Fruit fly (Drosophila melanogaster): ENCODE data around the gene RPA2.
A peak's percentile ranks its signal among the peaks of the same experiment; 100 is the strongest.

The RPA2 gene

dm6 chr2L:20917235-20918055 is 8.5 kb downstream of the RPA2 start (continued):
- TF ChIP-seq CG30403 (GFP tag; optimal IDR thresholded peaks at IDR 0.05) (peak; percentile 85), sqz (GFP tag; optimal IDR thresholded peaks at IDR 0.05) (peak; percentile 91), tap (tag; optimal IDR thresholded peaks at IDR 0.05) (peak; percentile 90), jigr1 (GFP tag; IDR thresholded peaks at IDR 0.05) (peak; percentile 66; the same call in 2 of the 3 replicates), trem (tag; optimal IDR thresholded peaks at IDR 0.05) (peak; percentile 86), fd102C (GFP tag; optimal IDR thresholded peaks at IDR 0.05) (no peak), CG7839 (tag; optimal IDR thresholded peaks at IDR 0.05) (peak; percentile 86), CG18476 (GFP tag; optimal IDR thresholded peaks at IDR 0.05) (peak; percentile 69), MBD-R2 (GFP tag; IDR thresholded peaks at IDR 0.05) (peak; percentile 55), CG8944 (GFP tag; optimal IDR thresholded peaks at IDR 0.05) (no peak), CG2712 (tag; optimal IDR thresholded peaks at IDR 0.05) (peak; percentile 96), ERR (GFP tag; optimal IDR thresholded peaks at IDR 0.05) (no peak), lmd (GFP tag; IDR thresholded peaks at IDR 0.05) (peak; percentile 70), CG2202 (tag; optimal IDR thresholded peaks at IDR 0.05) (peak; percentile 25), CG8478 (optimal IDR thresholded peaks at IDR 0.05) (no peak), CG7963 (GFP tag; IDR thresholded peaks at IDR 0.05; ENCODE audit: partially characterized antibody) (no peak), CG13123 (GFP tag; optimal IDR thresholded peaks at IDR 0.05) (peak; percentile 18), CG13287 (GFP tag; IDR thresholded peaks at IDR 0.05; ENCODE audit: partially characterized antibody) (peak; percentile 25; the same call in 1 of the 2 replicates), kay (GFP tag; optimal IDR thresholded peaks at IDR 0.05) (peak; percentile 82), Camta (GFP tag; optimal IDR thresholded peaks at IDR 0.05) (no peak), lab (GFP tag; optimal IDR thresholded peaks at IDR 0.05) (peak; percentile 96), Poxn (GFP tag; IDR thresholded peaks at IDR 0.05) (no peak), MESR4 (GFP tag; optimal IDR thresholded peaks at IDR 0.05) (no peak), BtbVII (GFP tag; optimal IDR thresholded peaks at IDR 0.05) (peak; percentile 96), inv (GFP tag; IDR thresholded peaks at IDR 0.05; ENCODE audit: partially characterized antibody) (no peak), nmo (GFP tag; optimal IDR thresholded peaks at IDR 0.05) (peak; percentile 84), NC2β (GFP tag; optimal IDR thresholded peaks at IDR 0.05) (no peak), CG11723 (GFP tag; optimal IDR thresholded peaks at IDR 0.05) (peak; percentile 17), sisA (GFP tag; IDR thresholded peaks at IDR 0.05) (peak; percentile 43; the same call in 1 of the 2 replicates)

- TF ChIP-seq Trl (optimal IDR thresholded peaks at IDR 0.05): peak in 1 of 2 experiments; percentile 18
- no peak for TF ChIP-seq Trl (GFP tag; optimal IDR thresholded peaks at IDR 0.05)
- no peak for TF ChIP-seq CG10565 (GFP tag; optimal IDR thresholded peaks at IDR 0.05)
- TF ChIP-seq kni (GFP tag; optimal IDR thresholded peaks at IDR 0.05): peak; percentile 24
- peak; percentile 67 for TF ChIP-seq psq (GFP tag; optimal IDR thresholded peaks at IDR 0.05)
- peak in 1 of 2 experiments; percentile 12 for TF ChIP-seq tll (GFP tag; optimal IDR thresholded peaks at IDR 0.05)
- peak; percentile 92 for TF ChIP-seq nom (GFP tag; optimal IDR thresholded peaks at IDR 0.05)
- peak; percentile 44 for TF ChIP-seq sens (GFP tag)
- TF ChIP-seq CG10209 (GFP tag; optimal IDR thresholded peaks at IDR 0.05): no peak
- TF ChIP-seq eve (GFP tag; optimal IDR thresholded peaks at IDR 0.05): peak in 1 of 2 experiments; percentile 55
- TF ChIP-seq sim (GFP tag; IDR thresholded peaks at IDR 0.05): 0 out of 2 replicates have a peak, but pooled peaks have one; percentile 16
- peak; percentile 65 for TF ChIP-seq CG3065 (GFP tag; optimal IDR thresholded peaks at IDR 0.05)
- TF ChIP-seq CG15073 (GFP tag; optimal IDR thresholded peaks at IDR 0.05): no peak
- TF ChIP-seq Dref (GFP tag; IDR thresholded peaks at IDR 0.05): no peak
- peak; percentile 23 for TF ChIP-seq Blimp-1 (GFP tag; optimal IDR thresholded peaks at IDR 0.05)
- peak; percentile 54 for TF ChIP-seq CG15479 (GFP tag; optimal IDR thresholded peaks at IDR 0.05)
Observed at dm6 chr2L:20916672-20917209, 9.2 kb downstream of the RPA2 start.
